Worm (Caenorhabditis elegans): Measurements from ENCODE around the gene F25B4.4.

- TF ChIP-seq unc-55 (GFP tag; optimal IDR thresholded peaks at IDR 0.05) (no peak), alr-1 (tag; optimal IDR thresholded peaks at IDR 0.05) (no peak), ceh-82 (tag; optimal IDR thresholded peaks at IDR 0.05) (no peak), ama-1 (optimal IDR thresholded peaks at IDR 0.05) (peak; percentile 57)
Observed at ce11 chrV:5701106-5701505, 16.4 kb downstream of the F25B4.4 start.

Measured in whole organism, L2 larva.